Worm (Caenorhabditis elegans) whole organism, L4/young adult: Measurements from ENCODE around the gene sru-38.

Experiments used
- W03F9.2 ChIP-seq: fragments of 150-350 bp; optimal IDR thresholded peaks from 2 replicates; lab custom pipeline; 2014; ENCODE audit warnings: missing biosample characterization, missing genetic modification characterization
- dao-5 ChIP-seq: sonication (generic microtip); optimal IDR thresholded peaks from 2 replicates; lab custom pipeline; 2016; ENCODE audit warnings: missing genotype, missing genetic modification characterization, moderate library complexity, missing compliant biosample characterization

ce11 chrV:9799076-9799475, 36.8 kb downstream of the sru-38 start, which contains the start of gene F46B6.13:
- TF ChIP-seq W03F9.2 (no peak), dao-5 (tag; lab: Kevin White, UChicago) (no peak)
